Worm (Caenorhabditis elegans): Measurements from ENCODE around the gene R10D12.10.

ce11 chrV:13963279-13963976, 5.3 kb upstream of the R10D12.10 start, which contains the start of gene sao-1:
- TF ChIP-seq hmbx-1 (tag; optimal IDR thresholded peaks at IDR 0.05), result no peak
- TF ChIP-seq ama-1 (optimal IDR thresholded peaks at IDR 0.05), result no peak
- TF ChIP-seq ceh-13 (GFP tag; optimal IDR thresholded peaks at IDR 0.05), result no peak
- no peak for TF ChIP-seq hmg-4 (GFP tag; optimal IDR thresholded peaks at IDR 0.05)

All from whole organism, early embryonic.